Fruit fly (Drosophila melanogaster) whole organism, wandering third instar larva: ENCODE data around the gene CG15480.

Experiments used
- Abd-B ChIP-seq: fragments of >200 bp; optimal IDR thresholded peaks from 2 replicates; lab custom pipeline; 2017; ENCODE audit warnings: missing biosample characterization, missing genetic modification characterization
- CG32264 ChIP-seq: fragments of 200-800 bp; sonication (Bioruptor generic); optimal IDR thresholded peaks from 2 replicates; lab custom pipeline; 2016; ENCODE audit warnings: missing biosample characterization, missing genetic modification characterization
- CG9705 ChIP-seq: fragments of 200-800 bp; sonication (Bioruptor generic); optimal IDR thresholded peaks from 2 replicates; lab custom pipeline; 2018; ENCODE audit warnings: missing biosample characterization, mild to moderate bottlenecking, missing genetic modification characterization
- CrebA ChIP-seq: fragments of 200-800 bp; sonication (Bioruptor generic); optimal IDR thresholded peaks from 2 replicates; lab custom pipeline; 2016; ENCODE audit warnings: missing biosample characterization, mild to moderate bottlenecking, missing genetic modification characterization, borderline replicate concordance
- HLH106 ChIP-seq: fragments of 200-800 bp; optimal IDR thresholded peaks from 3 replicates; lab custom pipeline; 2019; ENCODE audit warnings: missing biosample characterization, mild to moderate bottlenecking, missing genetic modification characterization, moderate library complexity
- N ChIP-seq: fragments of >200 bp; optimal IDR thresholded peaks from 2 replicates; lab custom pipeline; 2018; ENCODE audit warnings: missing biosample characterization, missing external identifiers, missing genetic modification characterization
- br ChIP-seq: fragments of 200-800 bp; sonication (Bioruptor generic); optimal IDR thresholded peaks from 2 replicates; lab custom pipeline; 2016; ENCODE audit warnings: missing biosample characterization, missing genetic modification characterization
- ey ChIP-seq: fragments of 200-800 bp; sonication (Bioruptor generic); optimal IDR thresholded peaks from 2 replicates; lab custom pipeline; 2016; ENCODE audit warnings: missing biosample characterization, missing genetic modification characterization
- jim ChIP-seq: fragments of 175-275, 200-325 bp; sonication (Bioruptor generic); optimal IDR thresholded peaks from 2 replicates; lab custom pipeline; 2016; ENCODE audit warnings: missing biosample characterization, mild to moderate bottlenecking, missing genetic modification characterization
- tai ChIP-seq: sonication (Bioruptor generic); optimal IDR thresholded peaks from 2 replicates; lab custom pipeline; 2016; ENCODE audit warnings: missing biosample characterization, missing genetic modification characterization
- usp ChIP-seq: fragments of >200 bp; optimal IDR thresholded peaks from 2 replicates; lab custom pipeline; 2017; ENCODE audit warnings: missing biosample characterization, missing genetic modification characterization

- TF ChIP-seq usp (no peak), br (no peak), N (GFP tag; lab: Kevin White, UChicago) (no peak), CrebA (GFP tag; lab: Kevin White, UChicago) (no peak), Abd-B (GFP tag; lab: Kevin White, UChicago) (no peak), jim (no peak), CG9705 (GFP tag; lab: Kevin White, UChicago) (no peak), tai (GFP tag; lab: Kevin White, UChicago) (no peak), HLH106 (no peak), CG32264 (GFP tag; lab: Kevin White, UChicago) (no peak), ey (GFP tag; lab: Kevin White, UChicago) (no peak)
These were observed 10.1 kb downstream of the CG15480 start, which contains the start of gene kek4 for dm6 chr2L:13215010-13215409.
